Worm (Caenorhabditis elegans): ENCODE results near the gene K11D12.12.

DNA sequence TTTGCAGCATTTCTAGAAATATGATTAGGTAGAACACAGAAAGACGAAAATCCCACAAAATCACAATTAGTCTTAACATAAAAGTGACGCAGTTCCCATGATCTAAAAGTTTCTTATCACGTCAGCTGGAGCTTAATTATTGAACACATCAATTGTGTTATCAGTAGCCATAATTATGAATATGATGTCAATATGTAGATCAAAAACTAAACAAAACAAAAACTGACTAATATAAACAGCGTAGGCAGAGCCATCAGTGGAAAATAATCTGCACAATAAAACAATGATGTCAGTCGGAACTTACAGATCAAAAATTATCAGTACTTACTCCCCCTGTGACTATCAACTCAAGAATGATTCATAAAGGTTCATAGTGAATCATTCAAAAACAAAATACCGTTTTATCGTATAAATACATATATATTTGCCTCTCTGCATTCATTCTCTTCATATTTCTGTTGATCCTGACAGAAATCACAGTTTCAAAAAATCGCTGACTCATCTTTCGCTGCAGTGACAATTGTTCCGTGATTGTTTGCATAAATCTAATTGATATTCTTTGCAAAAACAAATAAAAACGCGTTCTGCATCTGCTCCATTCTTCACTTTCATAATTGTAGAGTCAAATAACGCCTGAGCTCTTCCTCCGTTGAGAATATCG lies 39.7 kb upstream of the K11D12.12 start, which contains the start of gene srr-6:
- TF ChIP-seq M03D4.4 (tag; optimal IDR thresholded peaks at IDR 0.05) (no peak), pha-4 (tag; optimal IDR thresholded peaks at IDR 0.05) (no peak), nhr-76 (tag; optimal IDR thresholded peaks at IDR 0.05) (no peak), unc-62 (GFP tag; optimal IDR thresholded peaks at IDR 0.05) (no peak), sem-2 (GFP tag; optimal IDR thresholded peaks at IDR 0.05) (no peak), drap-1 (GFP tag; optimal IDR thresholded peaks at IDR 0.05) (no peak), ceh-39 (tag; optimal IDR thresholded peaks at IDR 0.05) (no peak), lin-13 (tag; optimal IDR thresholded peaks at IDR 0.05) (no peak), lsy-2 (tag; optimal IDR thresholded peaks at IDR 0.05) (no peak), sptf-1 (tag; optimal IDR thresholded peaks at IDR 0.05) (no peak)

Measured in whole organism, mixed stage, embryonic.